Worm (Caenorhabditis elegans): ENCODE results near the gene Y81B9A.4.

Y81B9A.4 gene

ce11 chrX:9150269-9150744 lies 30.4 kb downstream of the Y81B9A.4 start, which contains the start of gene tmbi-4:
TSS of gene tmbi-4 (plus strand) at chrX:9150694.
- TF ChIP-seq him-1 (tag; optimal IDR thresholded peaks at IDR 0.05) (no peak), dao-5 (tag; optimal IDR thresholded peaks at IDR 0.05) (no peak), W03F9.2 (tag; optimal IDR thresholded peaks at IDR 0.05) (peak; percentile 28)

- no peak for TF ChIP-seq him-1 (tag; optimal IDR thresholded peaks at IDR 0.05)
- TF ChIP-seq W03F9.2 (tag; optimal IDR thresholded peaks at IDR 0.05), result no peak
- TF ChIP-seq dao-5 (tag; optimal IDR thresholded peaks at IDR 0.05), result no peak
These were observed 33.8 kb downstream of the Y81B9A.4 start for ce11 chrX:9146953-9147352.

DNA sequence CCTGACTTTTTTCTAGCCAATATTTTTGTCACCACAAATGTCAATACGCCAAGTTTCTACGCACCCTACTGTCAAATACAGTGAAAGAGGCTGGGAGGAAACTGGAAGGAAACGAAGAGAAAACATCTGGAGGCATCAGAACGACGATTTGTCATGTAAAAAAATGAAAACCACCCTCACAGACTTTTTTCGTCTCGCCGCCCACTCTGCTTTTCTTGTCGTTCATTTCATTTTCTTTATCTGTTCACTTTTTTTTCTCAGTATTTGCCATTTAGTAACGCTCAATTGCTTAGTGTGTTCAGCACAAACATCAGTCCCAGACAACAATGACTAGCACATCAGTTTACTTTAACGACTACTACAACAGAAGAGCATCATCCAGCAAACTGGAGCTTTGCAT lies 34.9 kb downstream of the Y81B9A.4 start, which contains the start of gene B0563.5:
Gene B0563.5, plus strand, starts transcription at position 301 of the 400 bp plus-strand sequence.
- TF ChIP-seq W03F9.2 (tag; optimal IDR thresholded peaks at IDR 0.05), result no peak
- no peak for TF ChIP-seq him-1 (tag; optimal IDR thresholded peaks at IDR 0.05)
- TF ChIP-seq dao-5 (tag; optimal IDR thresholded peaks at IDR 0.05), result no peak

- no peak for TF ChIP-seq him-1 (tag; optimal IDR thresholded peaks at IDR 0.05)
- TF ChIP-seq dao-5 (tag; optimal IDR thresholded peaks at IDR 0.05), result no peak
- TF ChIP-seq W03F9.2 (tag; optimal IDR thresholded peaks at IDR 0.05), result no peak
These were observed 43.3 kb downstream of the Y81B9A.4 start, which contains the start of gene B0563.6 for ce11 chrX:9137402-9137801. TSS of gene B0563.6 (plus strand) at chrX:9137702.
